Worm (Caenorhabditis elegans): ENCODE data around the gene nlp-69.

ce11 chrV:20120623-20121165, 25.9 kb upstream of the nlp-69 start, which contains the start of gene ncx-1:
- TF ChIP-seq ZK546.5 (tag; optimal IDR thresholded peaks at IDR 0.05) (no peak), ama-1 (optimal IDR thresholded peaks at IDR 0.05) (no peak), snpc-4 (tag; optimal IDR thresholded peaks at IDR 0.05) (no peak), nhr-25 (tag; optimal IDR thresholded peaks at IDR 0.05) (no peak), blmp-1 (tag; optimal IDR thresholded peaks at IDR 0.05; ENCODE audit: insufficient read depth) (no peak), mdl-1 (tag; optimal IDR thresholded peaks at IDR 0.05) (no peak), nhr-12 (tag; optimal IDR thresholded peaks at IDR 0.05) (no peak), alr-1 (tag; optimal IDR thresholded peaks at IDR 0.05) (no peak), elt-3 (tag; optimal IDR thresholded peaks at IDR 0.05) (no peak), fos-1 (tag; optimal IDR thresholded peaks at IDR 0.05) (no peak), dmd-4 (tag; optimal IDR thresholded peaks at IDR 0.05) (no peak), nhr-10 (tag; optimal IDR thresholded peaks at IDR 0.05) (no peak)
